Worm (Caenorhabditis elegans) whole organism, mixed stage, embryonic: ENCODE measurements around the gene ins-22.

Experiments
- blmp-1 ChIP-seq: fragments of 150-350 bp; optimal IDR thresholded peaks from 2 replicates; lab custom pipeline; 2014; ENCODE audit warnings: missing biosample characterization, missing genetic modification characterization
- ceh-43 ChIP-seq: fragments of 200-800 bp; sonication (Bioruptor generic); optimal IDR thresholded peaks from 2 replicates; lab custom pipeline; 2018; ENCODE audit warnings: mild to moderate bottlenecking, missing genetic modification characterization, moderate library complexity, missing compliant biosample characterization
- elt-1 ChIP-seq: sonication (generic microtip); optimal IDR thresholded peaks from 2 replicates; lab custom pipeline; 2017; ENCODE audit warnings: missing genetic modification characterization, mild to moderate bottlenecking, missing compliant biosample characterization, antibody characterized with exemption, moderate library complexity, borderline replicate concordance; ENCODE audit not compliant: insufficient read depth
- ham-2 ChIP-seq: fragments of 200-800 bp; sonication (Bioruptor generic); optimal IDR thresholded peaks from 2 replicates; lab custom pipeline; 2018; ENCODE audit warnings: mild to moderate bottlenecking, missing genetic modification characterization, missing compliant biosample characterization
- lsy-2 ChIP-seq: fragments of 150-350 bp; optimal IDR thresholded peaks from 2 replicates; lab custom pipeline; 2014; ENCODE audit warnings: missing biosample characterization, missing genetic modification characterization
- mls-2 ChIP-seq: sonication (generic microtip); optimal IDR thresholded peaks from 2 replicates; lab custom pipeline; 2016; ENCODE audit warnings: mild to moderate bottlenecking, missing genetic modification characterization, moderate library complexity, missing compliant biosample characterization
- nhr-237 ChIP-seq: fragments of 150-350 bp; optimal IDR thresholded peaks from 2 replicates; lab custom pipeline; 2014; ENCODE audit warnings: missing biosample characterization, missing genetic modification characterization
- nhr-28 ChIP-seq: fragments of 150-350 bp; optimal IDR thresholded peaks from 2 replicates; lab custom pipeline; 2014; ENCODE audit warnings: missing biosample characterization, missing genetic modification characterization
- pha-4 ChIP-seq: fragments of 150-350 bp; optimal IDR thresholded peaks from 2 replicates; lab custom pipeline; 2018; ENCODE audit warnings: missing biosample characterization, missing genetic modification reagents, missing genetic modification characterization
- snpc-4 ChIP-seq: fragments of 150-350 bp; optimal IDR thresholded peaks from 2 replicates; lab custom pipeline; 2014; ENCODE audit warnings: missing biosample characterization, missing genetic modification characterization
- sptf-1 ChIP-seq: sonication (generic microtip); optimal IDR thresholded peaks from 2 replicates; lab custom pipeline; 2017; ENCODE audit warnings: mild to moderate bottlenecking, missing genetic modification characterization, moderate library complexity, missing compliant biosample characterization
- unc-39 ChIP-seq: fragments of 150-350 bp; optimal IDR thresholded peaks from 2 replicates; lab custom pipeline; 2014; ENCODE audit warnings: missing biosample characterization, missing genetic modification characterization
- unc-62 ChIP-seq: fragments of 150-350 bp; optimal IDR thresholded peaks from 2 replicates; lab custom pipeline; 2014; ENCODE audit warnings: missing biosample characterization, missing genetic modification reagents, missing genetic modification characterization

ce11 chrIII:10040013-10040412 is 13.9 kb downstream of the ins-22 start, which contains the start of gene T16G12.7:
- TF ChIP-seq unc-39 (tag; lab: Kevin White, UChicago) (no peak), ham-2 (GFP tag; lab: Kevin White, UChicago) (no peak), unc-62 (GFP tag; lab: Kevin White, UChicago) (no peak), lsy-2 (tag; lab: Kevin White, UChicago) (no peak), sptf-1 (tag; lab: Kevin White, UChicago) (no peak), mls-2 (no peak), nhr-28 (tag; lab: Kevin White, UChicago) (no peak), nhr-237 (tag; lab: Kevin White, UChicago) (no peak), pha-4 (no peak), snpc-4 (no peak), elt-1 (no peak), ceh-43 (GFP tag; lab: Kevin White, UChicago) (no peak), blmp-1 (tag; lab: Kevin White, UChicago) (no peak)
